Worm (Caenorhabditis elegans) whole organism, L4 larva: Measurements from ENCODE around the gene F13A2.1.

Experiments
- F49E8.2 ChIP-seq: sonication (generic microtip); optimal IDR thresholded peaks from 2 replicates; lab custom pipeline; 2016; ENCODE audit warnings: missing compliant biosample characterization, mild to moderate bottlenecking, missing genetic modification characterization, borderline replicate concordance
- Y105C5A.15 ChIP-seq: fragments of 200-800 bp; sonication (Bioruptor generic); IDR thresholded peaks from 2 replicates; pipeline ENCODE4 v1.3.6; 2022; ENCODE audit warnings: missing genetic modification characterization, missing compliant biosample characterization
- Y48G9A.11 ChIP-seq: fragments of 200-800 bp; sonication (Bioruptor generic); IDR thresholded peaks from 2 replicates; pipeline ENCODE4 v1.3.6; 2022; ENCODE audit warnings: missing genetic modification reagents, missing genetic modification characterization, missing compliant biosample characterization
- ZK337.2 ChIP-seq: fragments of 200-800 bp; sonication (Bioruptor generic); IDR thresholded peaks from 2 replicates; pipeline ENCODE4 v1.3.6; 2022; ENCODE audit warnings: missing genetic modification reagents, missing genetic modification characterization, missing compliant biosample characterization
- ZK546.5 ChIP-seq, 2 experiments: sonication (generic microtip); optimal IDR thresholded peaks; 2 replicates each; lab custom pipeline; 2017; ENCODE audit warnings: missing biosample characterization in 2 of 2, missing genetic modification characterization in 2 of 2
- aha-1 ChIP-seq: fragments of 150-350 bp; peaks from one replicate; lab custom pipeline; 2014; ENCODE audit warnings: missing biosample characterization, missing genetic modification characterization
- ceh-44 ChIP-seq: fragments of 200-800 bp; sonication (Bioruptor generic); IDR thresholded peaks from 2 replicates; pipeline ENCODE4 v1.3.6; 2022; ENCODE audit warnings: missing genetic modification reagents, missing genetic modification characterization, missing compliant biosample characterization
- ceh-82 ChIP-seq: sonication (generic microtip); optimal IDR thresholded peaks from 2 replicates; lab custom pipeline; 2017; ENCODE audit warnings: missing biosample characterization, missing genetic modification characterization
- ces-1 ChIP-seq: fragments of 150-350 bp; sonication (generic microtip); optimal IDR thresholded peaks from 4 replicates; lab custom pipeline; 2014; ENCODE audit warnings: missing biosample characterization, missing genetic modification reagents, missing genetic modification characterization
- ctbp-1 ChIP-seq: fragments of 200-800 bp; sonication (Bioruptor generic); IDR thresholded peaks from 2 replicates; pipeline ENCODE4 v1.3.6; 2022; ENCODE audit warnings: missing genetic modification reagents, missing genetic modification characterization, missing compliant biosample characterization
- daf-19 ChIP-seq: fragments of 200-800 bp; sonication (Bioruptor generic); conservative IDR thresholded peaks from 2 replicates; pipeline ENCODE4 v1.3.6; 2022; ENCODE audit warnings: missing genetic modification characterization, missing compliant biosample characterization
- dpl-1 ChIP-seq: fragments of 150-350 bp; optimal IDR thresholded peaks from 2 replicates; lab custom pipeline; 2014; ENCODE audit warnings: missing biosample characterization, missing genetic modification reagents, missing genetic modification characterization
- fkh-10 ChIP-seq: fragments of 150-350 bp; optimal IDR thresholded peaks from 2 replicates; lab custom pipeline; 2014; ENCODE audit warnings: missing biosample characterization, missing genetic modification reagents, missing genetic modification characterization
- jun-1 ChIP-seq: fragments of 150-350 bp; optimal IDR thresholded peaks from 2 replicates; lab custom pipeline; 2014; ENCODE audit warnings: missing biosample characterization, missing genetic modification reagents, missing genetic modification characterization
- lin-13 ChIP-seq: fragments of 150-350 bp; optimal IDR thresholded peaks from 2 replicates; lab custom pipeline; 2014; ENCODE audit warnings: missing biosample characterization, missing genetic modification reagents, missing genetic modification characterization
- lin-38 ChIP-seq: fragments of 200-800 bp; sonication (Bioruptor generic); IDR thresholded peaks from 2 replicates; pipeline ENCODE4 v1.3.6; 2022; ENCODE audit warnings: missing genetic modification reagents, missing genetic modification characterization, missing compliant biosample characterization
- madf-9 ChIP-seq: fragments of 200-800 bp; sonication (Bioruptor generic); conservative IDR thresholded peaks from 2 replicates; pipeline ENCODE4 v1.3.6; 2022; ENCODE audit warnings: missing genetic modification reagents, missing genetic modification characterization, missing compliant biosample characterization
- mdl-1 ChIP-seq, 2 experiments: fragments of 150-350 bp in 1 of 2; sonication (generic microtip) in 1 of 2; optimal IDR thresholded peaks; 2 replicates each; lab custom pipeline; 2014 to 2017; ENCODE audit warnings: missing biosample characterization in 2 of 2, missing genetic modification characterization in 2 of 2
- mdt-29 ChIP-seq: fragments of 200-800 bp; sonication (Bioruptor generic); IDR thresholded peaks from 2 replicates; pipeline ENCODE4 v1.3.6; 2022; ENCODE audit warnings: missing genetic modification reagents, missing genetic modification characterization, missing compliant biosample characterization
- mep-1 ChIP-seq: fragments of 150-350 bp; sonication (generic microtip); optimal IDR thresholded peaks from 3 replicates; lab custom pipeline; 2014; ENCODE audit warnings: missing biosample characterization, missing genetic modification characterization
- mxl-2 ChIP-seq: fragments of 200-800 bp; sonication (Bioruptor generic); conservative IDR thresholded peaks from 2 replicates; pipeline ENCODE4 v1.3.6; 2022; ENCODE audit warnings: missing genetic modification reagents, missing genetic modification characterization, missing compliant biosample characterization
- mxl-3 ChIP-seq: fragments of 200-800 bp; sonication (Bioruptor generic); optimal IDR thresholded peaks from 2 replicates; lab custom pipeline; 2018; ENCODE audit warnings: mild to moderate bottlenecking, missing genetic modification characterization, missing compliant biosample characterization
- nhr-10 ChIP-seq: fragments of 150-350 bp; optimal IDR thresholded peaks from 2 replicates; lab custom pipeline; 2014; ENCODE audit warnings: missing biosample characterization, missing genetic modification characterization
- nhr-102 ChIP-seq: sonication (generic microtip); optimal IDR thresholded peaks from 2 replicates; lab custom pipeline; 2016; ENCODE audit warnings: mild to moderate bottlenecking, missing genetic modification characterization, moderate library complexity, missing compliant biosample characterization
- nhr-25 ChIP-seq: sonication (generic microtip); optimal IDR thresholded peaks from 2 replicates; lab custom pipeline; 2017; ENCODE audit warnings: missing genetic modification characterization, mild to moderate bottlenecking, missing compliant biosample characterization, antibody characterized with exemption, moderate library complexity, borderline replicate concordance; ENCODE audit not compliant: insufficient read depth
- nhr-6 ChIP-seq: fragments of 150-350 bp; optimal IDR thresholded peaks from 2 replicates; lab custom pipeline; 2014; ENCODE audit warnings: missing biosample characterization, missing genetic modification characterization
- pqm-1 ChIP-seq: sonication (generic microtip); optimal IDR thresholded peaks from 2 replicates; lab custom pipeline; 2017; ENCODE audit warnings: missing biosample characterization, missing genetic modification characterization
- set-16 ChIP-seq: fragments of 200-800 bp; sonication (Bioruptor generic); IDR thresholded peaks from 2 replicates; pipeline ENCODE4 v1.3.6; 2022; ENCODE audit warnings: missing genetic modification reagents, missing genetic modification characterization, missing compliant biosample characterization
- tag-97 ChIP-seq: fragments of 200-800 bp; sonication (Bioruptor generic); IDR thresholded peaks from 2 replicates; pipeline ENCODE4 v1.3.6; 2022; ENCODE audit warnings: missing genetic modification characterization, missing compliant biosample characterization
- unc-130 ChIP-seq: sonication (generic microtip); optimal IDR thresholded peaks from 2 replicates; lab custom pipeline; 2016; ENCODE audit warnings: missing genetic modification reagents, missing genetic modification characterization, missing compliant biosample characterization
- unc-62 ChIP-seq, 3 experiments: fragments of 150-350 bp in 1 of 3; sonication (generic microtip); optimal IDR thresholded peaks in 2 of 3; peaks in 1 of 3; 1 replicate in 1 of 3; 2 replicates in 2 of 3; lab custom pipeline; 2014 to 2017; ENCODE audit warnings: missing biosample characterization in 3 of 3, missing genetic modification characterization in 3 of 3, missing genetic modification reagents in 3 of 3, missing genotype in 1 of 3
- zfp-2 ChIP-seq: sonication (generic microtip); optimal IDR thresholded peaks from 2 replicates; lab custom pipeline; 2016; ENCODE audit warnings: mild to moderate bottlenecking, missing genetic modification characterization, missing compliant biosample characterization
- zip-2 ChIP-seq: fragments of 150-350 bp; optimal IDR thresholded peaks from 2 replicates; lab custom pipeline; 2014; ENCODE audit warnings: missing biosample characterization, missing genetic modification characterization

The F13A2.1 gene

ce11 chrV:4387402-4387801 is 5.2 kb upstream of the F13A2.1 start, which contains the start of gene F13A2.9:
TSS of gene F13A2.9 (minus strand) at chrV:4387502.
- TF ChIP-seq lin-13 (GFP tag; lab: Kevin White, UChicago) (no peak), nhr-10 (no peak), jun-1 (tag; lab: Kevin White, UChicago) (no peak), ZK337.2 (GFP tag; lab: Robert Waterston, UW) (no peak), mxl-3 (GFP tag; lab: Kevin White, UChicago) (no peak), dpl-1 (GFP tag; lab: Kevin White, UChicago) (no peak), ZK546.5 (tag; optimal IDR thresholded peaks at IDR 0.05; lab: Kevin White, UChicago) (no peak), mxl-2 (GFP tag; lab: Robert Waterston, UW) (no peak), Y105C5A.15 (no peak), ces-1 (GFP tag; lab: Kevin White, UChicago) (no peak), pqm-1 (tag; lab: Kevin White, UChicago) (no peak), ctbp-1 (GFP tag; lab: Robert Waterston, UW) (no peak), mdt-29 (no peak)

- TF ChIP-seq mep-1 (tag; lab: Kevin White, UChicago) (no peak), nhr-102 (tag; lab: Kevin White, UChicago) (no peak), aha-1 (tag; lab: Kevin White, UChicago) (peak; percentile 34)
Observed at ce11 chrV:4386173-4386572, 4.0 kb upstream of the F13A2.1 start, which contains the start of gene F13A2.10. TSS of gene F13A2.10 (minus strand) at chrV:4386273.

ce11 chrV:4384482-4384881 is 2.3 kb upstream of the F13A2.1 start, which contains the start of gene F13A2.2:
TSS of gene F13A2.2 (minus strand) at chrV:4384582.
- TF ChIP-seq daf-19 (GFP tag; lab: Robert Waterston, UW), result no peak
- TF ChIP-seq nhr-6 (tag; lab: Kevin White, UChicago), result no peak
- TF ChIP-seq ZK337.2 (GFP tag; lab: Robert Waterston, UW), result no peak
- no peak for TF ChIP-seq ceh-44 (GFP tag; lab: Robert Waterston, UW)
- no peak for TF ChIP-seq zfp-2
- no peak for TF ChIP-seq mdl-1 (tag; optimal IDR thresholded peaks at IDR 0.05; lab: Kevin White, UChicago)

- TF ChIP-seq aha-1 (tag; lab: Kevin White, UChicago), result peak; percentile 69
- TF ChIP-seq ceh-82 (tag; lab: Kevin White, UChicago), result no peak
Observed at ce11 chrV:4377622-4378021, 4.6 kb downstream of the F13A2.1 start, which contains the start of gene F32D1.8. TSS of gene F32D1.8 (minus strand) at chrV:4377722.

ce11 chrV:4375807-4376564 is 6.2 kb downstream of the F13A2.1 start, which contains the start of gene F32D1.7:
TSS of gene F32D1.7 (minus strand) at chrV:4376173.
- peak; percentile 27; the same call in 1 of the 2 replicates for TF ChIP-seq Y48G9A.11 (GFP tag; lab: Robert Waterston, UW)
- no peak for TF ChIP-seq zip-2 (tag; lab: Kevin White, UChicago)
- peak; percentile 22 for TF ChIP-seq aha-1 (tag; lab: Kevin White, UChicago)
- TF ChIP-seq unc-130 (GFP tag; lab: Kevin White, UChicago), result peak; percentile 51
- peak in 1 of 2 experiments; percentile 32 for TF ChIP-seq unc-62 (GFP tag; optimal IDR thresholded peaks at IDR 0.05 in 1 of 2; lab: Kevin White, UChicago)
- no peak for TF ChIP-seq unc-62 (tag; optimal IDR thresholded peaks at IDR 0.05; lab: Kevin White, UChicago)
- TF ChIP-seq lin-38 (GFP tag; lab: Robert Waterston, UW), result peak; percentile 56
- peak; percentile 53; the same call in 1 of the 2 replicates for TF ChIP-seq set-16 (GFP tag; lab: Robert Waterston, UW)
- no peak for TF ChIP-seq nhr-6 (tag; lab: Kevin White, UChicago)
- TF ChIP-seq F49E8.2, result peak; percentile 13

ce11 chrV:4374625-4375024 is 7.6 kb downstream of the F13A2.1 start, which contains the start of gene neg-1:
TSS of gene neg-1 (minus strand) at chrV:4374874.
- no peak for TF ChIP-seq fkh-10 (GFP tag; lab: Kevin White, UChicago)
- peak in 1 of 2 experiments; percentile 44 for TF ChIP-seq unc-62 (GFP tag; optimal IDR thresholded peaks at IDR 0.05 in 1 of 2; lab: Kevin White, UChicago)
- TF ChIP-seq unc-62 (tag; optimal IDR thresholded peaks at IDR 0.05; lab: Kevin White, UChicago), result no peak
- no peak for TF ChIP-seq nhr-10
- TF ChIP-seq tag-97 (GFP tag; lab: Robert Waterston, UW), result no peak
- TF ChIP-seq madf-9 (GFP tag; lab: Robert Waterston, UW), result no peak
- TF ChIP-seq nhr-25 (tag; lab: Kevin White, UChicago), result no peak
- TF ChIP-seq, all 104 proteins: peak for 1
